Fruit fly (Drosophila melanogaster): ENCODE data around the gene CG3556.

CG3556 gene

dm6 chrX:4507121-4507520, 22.9 kb upstream of the CG3556 start (continued):
- peak; percentile 44 for TF ChIP-seq Sox14 (GFP tag; optimal IDR thresholded peaks at IDR 0.05)
- peak; percentile 28 for TF ChIP-seq CG6808 (GFP tag; optimal IDR thresholded peaks at IDR 0.05)
- TF ChIP-seq CG9139 (GFP tag; optimal IDR thresholded peaks at IDR 0.05) = peak; percentile 3
- TF ChIP-seq CG31627 (GFP tag; optimal IDR thresholded peaks at IDR 0.05) = peak; percentile 58
- TF ChIP-seq Smox (GFP tag; optimal IDR thresholded peaks at IDR 0.05) = peak; percentile 43
- TF ChIP-seq Sox102F (GFP tag; optimal IDR thresholded peaks at IDR 0.05) = peak; percentile 47
- no peak for TF ChIP-seq CG3032 (tag; optimal IDR thresholded peaks at IDR 0.05)
- TF ChIP-seq Hr39 (GFP tag; optimal IDR thresholded peaks at IDR 0.05) = peak; percentile 39
- no peak for TF ChIP-seq dsx (GFP tag; optimal IDR thresholded peaks at IDR 0.05; ENCODE audit: poor library complexity, severe bottlenecking)
- peak; percentile 63 for TF ChIP-seq pdm3 (GFP tag; optimal IDR thresholded peaks at IDR 0.05)
- TF ChIP-seq CG11762 (GFP tag; optimal IDR thresholded peaks at IDR 0.05; ENCODE audit: insufficient read depth) = no peak
- TF ChIP-seq fd59A (GFP tag; optimal IDR thresholded peaks at IDR 0.05) = peak; percentile 38
- no peak for TF ChIP-seq CG8632 (GFP tag; optimal IDR thresholded peaks at IDR 0.05)
- TF ChIP-seq Gug (GFP tag; IDR thresholded peaks at IDR 0.05) = no peak
- TF ChIP-seq spab (GFP tag; optimal IDR thresholded peaks at IDR 0.05) = no peak

DNA sequence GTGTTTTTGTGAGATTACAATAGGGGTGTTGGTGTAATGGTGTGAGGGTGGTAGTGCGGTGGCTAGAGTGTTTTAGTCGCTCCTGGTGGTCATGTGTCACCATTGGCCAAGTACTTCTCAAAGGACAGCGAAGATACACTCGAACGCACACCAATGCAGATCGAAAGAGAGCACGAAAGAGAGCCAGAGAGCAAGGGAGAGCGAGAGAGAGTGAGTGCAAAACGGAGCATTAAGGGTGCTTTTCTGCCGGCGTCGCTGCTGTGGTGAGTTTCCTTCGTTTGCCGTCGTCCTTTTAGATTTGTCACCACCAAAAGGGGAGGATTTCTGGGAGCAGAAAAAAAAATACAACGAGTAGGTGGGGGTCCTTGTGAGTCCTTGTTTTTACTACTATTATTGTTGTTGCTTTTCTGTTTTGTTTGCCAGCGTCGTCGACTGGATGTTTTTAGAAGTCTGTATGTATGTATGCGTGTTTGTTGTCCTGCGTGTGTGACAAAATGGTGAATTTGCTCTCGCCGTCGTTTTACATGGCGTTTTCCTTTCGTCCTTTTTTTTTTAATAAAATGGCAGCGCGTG, 21.9 kb upstream of the CG3556 start:
- TF ChIP-seq Sox15 (GFP tag; optimal IDR thresholded peaks at IDR 0.05) = no peak
- no peak for TF ChIP-seq CG32006 (GFP tag; optimal IDR thresholded peaks at IDR 0.05)
- TF ChIP-seq dac (GFP tag; optimal IDR thresholded peaks at IDR 0.05) = no peak
- no peak for TF ChIP-seq Blimp-1 (GFP tag; optimal IDR thresholded peaks at IDR 0.05)
- no peak for TF ChIP-seq Hr4 (GFP tag; optimal IDR thresholded peaks at IDR 0.05)
- TF ChIP-seq svp (GFP tag) = no peak
- TF ChIP-seq Eip75B (GFP tag; optimal IDR thresholded peaks at IDR 0.05) = no peak
- no peak for TF ChIP-seq CG10669 (GFP tag; optimal IDR thresholded peaks at IDR 0.05)
- TF ChIP-seq acj6 (GFP tag; optimal IDR thresholded peaks at IDR 0.05) = no peak

DNA sequence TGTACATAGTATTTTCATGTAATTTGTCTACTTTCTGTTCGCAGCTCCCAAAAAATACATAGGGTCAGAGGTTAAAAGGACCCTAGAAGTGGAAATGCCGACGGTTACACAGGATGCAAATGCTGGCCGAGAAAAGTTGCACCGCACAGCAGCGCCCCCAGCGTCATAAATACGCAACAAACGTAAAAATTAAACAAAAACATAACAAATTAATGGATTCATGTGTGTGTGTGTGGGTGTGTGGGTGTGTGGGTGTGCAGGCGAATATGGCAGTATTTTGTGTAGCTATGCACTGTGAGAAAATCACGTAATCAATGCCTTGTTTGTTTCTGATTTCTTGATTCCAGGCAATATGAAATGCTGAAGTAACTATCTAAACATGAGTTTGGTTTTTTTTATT, 18.5 kb upstream of the CG3556 start:
- TF ChIP-seq Ets96B (tag; optimal IDR thresholded peaks at IDR 0.05) (no peak), CG31627 (GFP tag; optimal IDR thresholded peaks at IDR 0.05) (no peak), CG8319 (GFP tag; optimal IDR thresholded peaks at IDR 0.05) (no peak)

- TF ChIP-seq Sox14 (GFP tag; optimal IDR thresholded peaks at IDR 0.05) (no peak), Lpt (GFP tag; optimal IDR thresholded peaks at IDR 0.05) (no peak)
Observed at dm6 chrX:4520879-4521278, 9.2 kb upstream of the CG3556 start.

dm6 chrX:4526754-4527153, 3.3 kb upstream of the CG3556 start:
- TF ChIP-seq achi (GFP tag; optimal IDR thresholded peaks at IDR 0.05) (no peak), CG8119 (GFP tag; IDR thresholded peaks at IDR 0.05) (no peak), CG6792 (GFP tag; optimal IDR thresholded peaks at IDR 0.05) (no peak), Ets21C (GFP tag; optimal IDR thresholded peaks at IDR 0.05) (no peak), CG11902 (GFP tag; optimal IDR thresholded peaks at IDR 0.05) (no peak), CG15336 (GFP tag; IDR thresholded peaks at IDR 0.05) (no peak), CG16779 (tag; optimal IDR thresholded peaks at IDR 0.05) (no peak), CG8632 (GFP tag; optimal IDR thresholded peaks at IDR 0.05) (no peak), Blimp-1 (GFP tag; optimal IDR thresholded peaks at IDR 0.05) (no peak), vri (GFP tag; optimal IDR thresholded peaks at IDR 0.05) (no peak), CG11294 (GFP tag; IDR thresholded peaks at IDR 0.05) (no peak), Smox (GFP tag; optimal IDR thresholded peaks at IDR 0.05) (no peak), CG6163 (GFP tag; IDR thresholded peaks at IDR 0.05) (no peak), CG6854 (GFP tag; optimal IDR thresholded peaks at IDR 0.05) (no peak), Ets96B (tag; optimal IDR thresholded peaks at IDR 0.05) (no peak), eg (GFP tag; IDR thresholded peaks at IDR 0.05) (no peak), CG3919 (GFP tag; optimal IDR thresholded peaks at IDR 0.05) (no peak), dac (GFP tag; optimal IDR thresholded peaks at IDR 0.05) (no peak)

Measured in whole organism, prepupa.